Fruit fly (Drosophila melanogaster): Measurements from ENCODE around the gene CG46320.

CG46320 gene

DNA sequence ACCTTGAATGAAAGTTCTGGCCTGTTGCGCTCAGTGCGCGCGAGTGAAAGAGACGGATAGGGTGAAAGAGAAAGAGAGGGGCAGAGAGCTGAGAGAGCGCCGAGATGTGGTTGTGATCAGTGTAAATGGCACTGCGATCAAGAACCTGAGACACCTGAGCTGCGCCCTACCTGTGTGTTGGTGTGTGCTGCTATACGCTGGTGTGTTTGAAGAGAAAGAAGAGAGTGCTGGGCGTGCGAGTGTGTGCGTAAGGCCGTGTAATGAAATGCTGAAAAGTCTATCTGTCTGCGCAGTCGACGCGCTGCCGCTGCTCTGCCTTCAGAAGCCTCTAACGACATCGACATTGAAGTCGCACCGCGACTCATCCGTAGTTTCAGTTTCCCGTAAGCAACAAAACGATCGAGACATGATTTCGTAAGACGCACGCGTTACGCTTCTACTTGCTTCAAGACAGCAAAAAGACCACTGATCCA is 33.3 kb upstream of the CG46320 start, which contains the start of gene Blimp-1:
Gene Blimp-1, plus strand, starts transcription at position 376 of the 473 bp plus-strand sequence.
- peak; percentile 27 for TF ChIP-seq psq (GFP tag; optimal IDR thresholded peaks at IDR 0.05)
- TF ChIP-seq CG9705 (GFP tag; optimal IDR thresholded peaks at IDR 0.05) = no peak
- no peak for TF ChIP-seq Sp1 (GFP tag; optimal IDR thresholded peaks at IDR 0.05)
- TF ChIP-seq Hr83 (GFP tag; optimal IDR thresholded peaks at IDR 0.05; ENCODE audit: poor library complexity, severe bottlenecking) = peak; percentile 3
- TF ChIP-seq Dif (GFP tag; optimal IDR thresholded peaks at IDR 0.05; ENCODE audit: partially characterized antibody) = peak; percentile 91
- peak in 1 of 2 experiments; percentile 75 for TF ChIP-seq dl (GFP tag; optimal IDR thresholded peaks at IDR 0.05; ENCODE audit: insufficient read depth in 1 of 2, partially characterized antibody in 2 of 2)
- TF ChIP-seq Mio (GFP tag; optimal IDR thresholded peaks at IDR 0.05) = no peak
- TF ChIP-seq dmrt93B (GFP tag; optimal IDR thresholded peaks at IDR 0.05) = no peak
- no peak for TF ChIP-seq GATAd (GFP tag; optimal IDR thresholded peaks at IDR 0.05)
- no peak for TF ChIP-seq Rel (GFP tag; optimal IDR thresholded peaks at IDR 0.05)
- no peak for TF ChIP-seq Rel (tag; optimal IDR thresholded peaks at IDR 0.05)
- no peak for TF ChIP-seq Dfd (GFP tag; optimal IDR thresholded peaks at IDR 0.05)
- no peak for TF ChIP-seq Hnf4 (GFP tag; optimal IDR thresholded peaks at IDR 0.05)
- TF ChIP-seq Vsx2 (GFP tag; optimal IDR thresholded peaks at IDR 0.05; ENCODE audit: partially characterized antibody) = peak; percentile 81
- TF ChIP-seq h (GFP tag; optimal IDR thresholded peaks at IDR 0.05) = no peak
- TF ChIP-seq OdsH (GFP tag; optimal IDR thresholded peaks at IDR 0.05) = no peak
- TF ChIP-seq N (GFP tag; optimal IDR thresholded peaks at IDR 0.05) = no peak
- no peak for TF ChIP-seq fru (GFP tag; optimal IDR thresholded peaks at IDR 0.05)
- TF ChIP-seq woc (GFP tag; optimal IDR thresholded peaks at IDR 0.05) = no peak
- TF ChIP-seq usp (GFP tag; optimal IDR thresholded peaks at IDR 0.05) = no peak

DNA sequence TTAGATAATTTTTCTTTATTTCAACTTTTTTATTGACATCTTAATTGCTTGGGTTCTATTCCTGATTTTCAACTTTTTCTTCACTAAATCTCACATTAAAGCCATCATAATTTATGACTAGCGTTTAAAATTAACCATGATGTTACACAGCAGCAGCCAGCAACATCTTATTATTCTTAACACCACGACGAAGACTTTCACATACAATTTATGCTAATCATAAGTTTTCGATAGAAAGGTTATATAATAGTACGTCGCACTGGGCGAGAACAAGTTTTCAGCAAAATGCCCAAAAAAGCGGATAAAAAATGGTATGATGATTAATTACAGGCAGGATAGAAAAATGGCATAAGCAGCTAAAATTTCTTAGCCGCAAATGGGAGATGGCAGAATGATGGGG is 32.0 kb upstream of the CG46320 start:
- TF ChIP-seq Jra (GFP tag; optimal IDR thresholded peaks at IDR 0.05) = no peak
- no peak for TF ChIP-seq tai (GFP tag; optimal IDR thresholded peaks at IDR 0.05)
- no peak for TF ChIP-seq dmrt93B (GFP tag; optimal IDR thresholded peaks at IDR 0.05)
- no peak for TF ChIP-seq rgr (GFP tag; optimal IDR thresholded peaks at IDR 0.05)
- no peak for TF ChIP-seq dsf (GFP tag; optimal IDR thresholded peaks at IDR 0.05; ENCODE audit: borderline replicate concordance)
- no peak for TF ChIP-seq Hr83 (GFP tag; optimal IDR thresholded peaks at IDR 0.05; ENCODE audit: poor library complexity, severe bottlenecking)
- no peak for TF ChIP-seq Abd-B (GFP tag; optimal IDR thresholded peaks at IDR 0.05)
- no peak for TF ChIP-seq h (GFP tag; optimal IDR thresholded peaks at IDR 0.05)

DNA sequence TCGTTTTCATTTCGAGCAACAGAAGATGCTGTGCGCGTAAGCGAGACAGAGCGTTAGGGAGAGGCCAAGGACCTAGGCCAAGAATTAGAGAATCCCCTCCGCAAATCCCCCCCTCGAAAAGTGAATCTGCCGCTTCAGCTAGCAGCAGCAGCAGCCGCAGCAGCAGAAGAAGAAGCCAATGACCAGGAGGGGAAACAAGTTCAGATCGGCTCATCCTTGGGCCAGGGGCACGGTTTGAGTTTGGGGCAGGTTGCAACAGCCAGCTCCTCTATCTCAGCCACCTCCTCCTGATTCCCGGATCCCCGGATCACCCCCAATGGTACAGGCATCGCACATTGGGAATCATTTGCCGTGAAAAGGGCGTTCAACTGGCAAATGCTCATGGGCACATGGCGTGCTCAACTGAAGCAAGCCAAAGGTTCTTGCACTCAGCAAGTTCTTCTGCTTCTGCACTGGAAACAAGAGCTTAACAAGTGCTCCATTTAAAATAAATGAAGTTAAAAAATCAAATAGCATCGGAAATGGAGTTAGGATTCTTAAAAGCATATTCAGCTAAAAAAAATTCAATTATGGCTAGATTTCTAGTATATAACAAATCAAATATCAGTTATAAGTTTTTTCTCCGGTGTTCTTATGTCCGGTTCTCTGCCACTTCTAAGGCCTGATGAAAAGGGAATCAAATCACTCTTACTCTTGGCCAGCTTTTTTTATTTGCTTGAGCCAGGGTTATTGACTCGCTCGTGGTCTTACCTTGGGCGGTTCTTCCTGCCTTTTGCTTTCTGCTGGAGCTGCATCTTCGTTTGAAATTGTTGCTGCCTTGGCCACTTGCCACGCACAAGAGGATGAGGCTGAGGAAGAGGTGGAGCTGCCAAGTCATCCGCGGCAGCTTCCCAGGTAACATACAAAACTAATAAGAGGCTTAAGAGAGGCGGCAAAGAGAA is 30.4 kb upstream of the CG46320 start:
- TF ChIP-seq foxo (GFP tag; optimal IDR thresholded peaks at IDR 0.05) (peak in 1 of 2 experiments; percentile 91), Rel (GFP tag; optimal IDR thresholded peaks at IDR 0.05) (no peak), Rel (tag; optimal IDR thresholded peaks at IDR 0.05) (peak; percentile 41), dl (GFP tag; optimal IDR thresholded peaks at IDR 0.05; ENCODE audit: insufficient read depth in 1 of 2, partially characterized antibody in 2 of 2) (no peak), CG32264 (GFP tag; optimal IDR thresholded peaks at IDR 0.05) (no peak), HLH106 (tag; optimal IDR thresholded peaks at IDR 0.05) (peak; percentile 91), Sp1 (GFP tag; optimal IDR thresholded peaks at IDR 0.05) (peak; percentile 77), sv (GFP tag; optimal IDR thresholded peaks at IDR 0.05) (no peak), Jra (GFP tag; optimal IDR thresholded peaks at IDR 0.05) (peak; percentile 71), Hnf4 (GFP tag; optimal IDR thresholded peaks at IDR 0.05) (peak; percentile 77), tai (GFP tag; optimal IDR thresholded peaks at IDR 0.05) (peak; percentile 63), OdsH (GFP tag; optimal IDR thresholded peaks at IDR 0.05) (peak; percentile 72), Hr83 (GFP tag; optimal IDR thresholded peaks at IDR 0.05; ENCODE audit: poor library complexity, severe bottlenecking) (peak; percentile 38), brk (GFP tag; optimal IDR thresholded peaks at IDR 0.05) (peak; percentile 17), fru (GFP tag; optimal IDR thresholded peaks at IDR 0.05) (peak; percentile 91), sage (GFP tag; optimal IDR thresholded peaks at IDR 0.05) (peak; percentile 87), Dfd (GFP tag; optimal IDR thresholded peaks at IDR 0.05) (no peak), dmrt93B (GFP tag; optimal IDR thresholded peaks at IDR 0.05) (peak; percentile 68), CG9705 (GFP tag; optimal IDR thresholded peaks at IDR 0.05) (peak; percentile 58), br (GFP tag; optimal IDR thresholded peaks at IDR 0.05) (peak; percentile 87), Abd-B (GFP tag; optimal IDR thresholded peaks at IDR 0.05) (no peak), ey (GFP tag; optimal IDR thresholded peaks at IDR 0.05) (peak; percentile 77), rgr (GFP tag; optimal IDR thresholded peaks at IDR 0.05) (peak; percentile 72), woc (GFP tag; optimal IDR thresholded peaks at IDR 0.05) (peak; percentile 84), CrebA (GFP tag; optimal IDR thresholded peaks at IDR 0.05; ENCODE audit: borderline replicate concordance) (peak; percentile 41), h (GFP tag; optimal IDR thresholded peaks at IDR 0.05) (peak; percentile 75)
